Worm (Caenorhabditis elegans): ENCODE results near the gene idpp-8.

DNA sequence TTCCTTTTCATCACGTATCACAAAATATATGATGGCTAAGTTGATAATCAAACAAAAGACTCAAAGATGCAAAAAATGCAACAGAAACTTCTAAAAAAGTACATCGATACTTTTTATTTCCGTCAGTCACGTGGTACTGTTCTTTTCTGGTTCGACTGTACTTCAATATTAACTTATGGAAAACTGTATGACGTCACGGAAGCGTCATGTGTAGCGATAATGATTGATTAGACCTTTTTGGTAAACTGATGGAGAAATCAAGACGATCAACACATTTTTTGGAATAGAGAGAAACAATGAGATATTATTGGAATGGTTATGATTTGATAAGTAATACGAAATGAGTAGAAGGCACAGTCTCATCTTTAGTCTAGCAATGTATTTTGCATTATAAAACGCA is 21.1 kb upstream of the idpp-8 start:
- TF ChIP-seq nhr-12 (tag; optimal IDR thresholded peaks at IDR 0.05) (no peak), lin-11 (tag; optimal IDR thresholded peaks at IDR 0.05) (no peak), ama-1 (optimal IDR thresholded peaks at IDR 0.05) (no peak), nhr-25 (tag; optimal IDR thresholded peaks at IDR 0.05) (no peak), aly-2 (tag; optimal IDR thresholded peaks at IDR 0.05) (no peak), ZK546.5 (tag; optimal IDR thresholded peaks at IDR 0.05) (no peak), nhr-11 (tag; optimal IDR thresholded peaks at IDR 0.05) (no peak), mbf-1 (tag; optimal IDR thresholded peaks at IDR 0.05) (no peak), unc-62 (GFP tag; optimal IDR thresholded peaks at IDR 0.05) (no peak), nhr-77 (tag; optimal IDR thresholded peaks at IDR 0.05) (no peak), snpc-4 (tag; optimal IDR thresholded peaks at IDR 0.05) (no peak), egl-27 (tag; optimal IDR thresholded peaks at IDR 0.05) (peak; percentile 20)

Measured in whole organism, L2 larva.